Fruit fly (Drosophila melanogaster) S2 (cell line): ENCODE data around the gene CG31681.

ENCODE experiments used
- CG8478 ChIP-seq: fragments of >200 bp; optimal IDR thresholded peaks from 2 replicates; lab custom pipeline; 2018
- CTCF ChIP-seq, 2 experiments: fragments of >200 bp; optimal IDR thresholded peaks; 2 replicates each; lab custom pipeline; 2018

dm6 chr2L:2299803-2300202 lies 13.1 kb upstream of the CG31681 start, which contains the start of gene CG31949:
- TF ChIP-seq CG8478 (no peak), CTCF (optimal IDR thresholded peaks at IDR 0.05; lab: Kevin White, UChicago) (no peak)
